Worm (Caenorhabditis elegans) whole organism, L4 larva: ENCODE data around the gene pqn-68.

ENCODE experiments used
- D1046.2 ChIP-seq: fragments of 200-800 bp; sonication (Bioruptor generic); IDR thresholded peaks from 2 replicates; pipeline ENCODE4 v1.3.6; 2022; ENCODE audit warnings: missing genetic modification characterization, missing compliant biosample characterization
- F10B5.3 ChIP-seq: sonication (generic microtip); optimal IDR thresholded peaks from 2 replicates; lab custom pipeline; 2016; ENCODE audit warnings: mild to moderate bottlenecking, missing genetic modification characterization, missing compliant biosample characterization
- Y105C5A.15 ChIP-seq: fragments of 200-800 bp; sonication (Bioruptor generic); IDR thresholded peaks from 2 replicates; pipeline ENCODE4 v1.3.6; 2022; ENCODE audit warnings: missing genetic modification characterization, missing compliant biosample characterization
- Y48G9A.11 ChIP-seq: fragments of 200-800 bp; sonication (Bioruptor generic); IDR thresholded peaks from 2 replicates; pipeline ENCODE4 v1.3.6; 2022; ENCODE audit warnings: missing genetic modification reagents, missing genetic modification characterization, missing compliant biosample characterization
- aha-1 ChIP-seq: fragments of 150-350 bp; peaks from one replicate; lab custom pipeline; 2014; ENCODE audit warnings: missing biosample characterization, missing genetic modification characterization
- aly-2 ChIP-seq: sonication (generic microtip); optimal IDR thresholded peaks from 2 replicates; lab custom pipeline; 2018; ENCODE audit warnings: missing biosample characterization, missing genetic modification characterization
- ama-1 ChIP-seq: fragments of 150-350 bp; optimal IDR thresholded peaks from 2 replicates; lab custom pipeline; 2014; ENCODE audit warnings: inconsistent platforms, mixed read lengths
- attf-4 ChIP-seq: sonication (generic microtip); optimal IDR thresholded peaks from 3 replicates; lab custom pipeline; 2017; ENCODE audit warnings: missing biosample characterization, missing genetic modification characterization
- ceh-28 ChIP-seq: fragments of 150-350 bp; optimal IDR thresholded peaks from 2 replicates; lab custom pipeline; 2014; ENCODE audit warnings: missing biosample characterization, missing genetic modification reagents, missing genetic modification characterization
- ces-1 ChIP-seq: fragments of 150-350 bp; sonication (generic microtip); optimal IDR thresholded peaks from 4 replicates; lab custom pipeline; 2014; ENCODE audit warnings: missing biosample characterization, missing genetic modification reagents, missing genetic modification characterization
- dmd-8 ChIP-seq: fragments of 200-800 bp; sonication (Bioruptor generic); IDR thresholded peaks from 2 replicates; pipeline ENCODE4 v1.3.6; 2022; ENCODE audit warnings: missing genetic modification characterization, missing compliant biosample characterization
- duxl-1 ChIP-seq: sonication (generic microtip); optimal IDR thresholded peaks from 2 replicates; lab custom pipeline; 2016; ENCODE audit warnings: mild to moderate bottlenecking, missing genetic modification characterization, moderate library complexity, missing compliant biosample characterization; ENCODE audit not compliant: poor library complexity
- dve-1 ChIP-seq: sonication (generic microtip); optimal IDR thresholded peaks from 2 replicates; lab custom pipeline; 2017; ENCODE audit warnings: antibody characterized with exemption, mild to moderate bottlenecking, missing genetic modification characterization, missing compliant biosample characterization; ENCODE audit not compliant: insufficient read depth
- hlh-11 ChIP-seq: fragments of 200-800 bp; sonication (Bioruptor generic); optimal IDR thresholded peaks from 2 replicates; lab custom pipeline; 2018; ENCODE audit warnings: mild to moderate bottlenecking, missing genetic modification characterization, missing compliant biosample characterization
- lin-29 ChIP-seq: fragments of 200-800 bp; sonication (Bioruptor generic); IDR thresholded peaks from 2 replicates; pipeline ENCODE4 v1.3.6; 2022; ENCODE audit warnings: missing genetic modification reagents, missing genetic modification characterization, missing compliant biosample characterization
- madf-9 ChIP-seq: fragments of 200-800 bp; sonication (Bioruptor generic); conservative IDR thresholded peaks from 2 replicates; pipeline ENCODE4 v1.3.6; 2022; ENCODE audit warnings: missing genetic modification reagents, missing genetic modification characterization, missing compliant biosample characterization
- mdt-29 ChIP-seq: fragments of 200-800 bp; sonication (Bioruptor generic); IDR thresholded peaks from 2 replicates; pipeline ENCODE4 v1.3.6; 2022; ENCODE audit warnings: missing genetic modification reagents, missing genetic modification characterization, missing compliant biosample characterization
- mes-2 ChIP-seq: sonication (generic microtip); optimal IDR thresholded peaks from 2 replicates; lab custom pipeline; 2016; ENCODE audit warnings: missing genotype, mild to moderate bottlenecking, missing genetic modification characterization, missing compliant biosample characterization; ENCODE audit not compliant: poor library complexity, severe bottlenecking
- mxl-2 ChIP-seq: fragments of 200-800 bp; sonication (Bioruptor generic); conservative IDR thresholded peaks from 2 replicates; pipeline ENCODE4 v1.3.6; 2022; ENCODE audit warnings: missing genetic modification reagents, missing genetic modification characterization, missing compliant biosample characterization
- mxl-3 ChIP-seq: fragments of 200-800 bp; sonication (Bioruptor generic); optimal IDR thresholded peaks from 2 replicates; lab custom pipeline; 2018; ENCODE audit warnings: mild to moderate bottlenecking, missing genetic modification characterization, missing compliant biosample characterization
- nhr-102 ChIP-seq: sonication (generic microtip); optimal IDR thresholded peaks from 2 replicates; lab custom pipeline; 2016; ENCODE audit warnings: mild to moderate bottlenecking, missing genetic modification characterization, moderate library complexity, missing compliant biosample characterization
- nhr-41 ChIP-seq: fragments of 200-800 bp; sonication (Bioruptor generic); IDR thresholded peaks from 2 replicates; pipeline ENCODE4 v1.3.6; 2022; ENCODE audit warnings: missing genetic modification reagents, missing genetic modification characterization, missing compliant biosample characterization
- nhr-42 ChIP-seq: fragments of 200-800 bp; sonication (Bioruptor generic); IDR thresholded peaks from 2 replicates; pipeline ENCODE4 v1.3.6; 2022; ENCODE audit warnings: missing genetic modification characterization, missing compliant biosample characterization
- nhr-48 ChIP-seq: sonication (generic microtip); optimal IDR thresholded peaks from 2 replicates; lab custom pipeline; 2016; ENCODE audit warnings: mild to moderate bottlenecking, missing genetic modification characterization, missing compliant biosample characterization
- nhr-76 ChIP-seq: fragments of 150-350 bp; optimal IDR thresholded peaks from 2 replicates; lab custom pipeline; 2014; ENCODE audit warnings: missing biosample characterization, missing genetic modification characterization
- nhr-77 ChIP-seq: fragments of 150-350 bp; optimal IDR thresholded peaks from 2 replicates; lab custom pipeline; 2014; ENCODE audit warnings: missing biosample characterization, missing genetic modification characterization
- php-3 ChIP-seq: fragments of 200-800 bp; sonication (Bioruptor generic); IDR thresholded peaks from 2 replicates; pipeline ENCODE4 v1.3.6; 2022; ENCODE audit warnings: missing genetic modification reagents, missing genetic modification characterization, missing compliant biosample characterization
- saeg-2 ChIP-seq: fragments of 200-800 bp; sonication (Bioruptor generic); IDR thresholded peaks from 2 replicates; pipeline ENCODE4 v1.3.6; 2022; ENCODE audit warnings: missing genetic modification reagents, missing genetic modification characterization, missing compliant biosample characterization
- set-16 ChIP-seq: fragments of 200-800 bp; sonication (Bioruptor generic); IDR thresholded peaks from 2 replicates; pipeline ENCODE4 v1.3.6; 2022; ENCODE audit warnings: missing genetic modification reagents, missing genetic modification characterization, missing compliant biosample characterization
- spr-1 ChIP-seq: sonication (generic microtip); optimal IDR thresholded peaks from 2 replicates; lab custom pipeline; 2016; ENCODE audit warnings: mild to moderate bottlenecking, missing genetic modification characterization, missing compliant biosample characterization
- unc-39 ChIP-seq: sonication (generic microtip); optimal IDR thresholded peaks from 2 replicates; lab custom pipeline; 2017; ENCODE audit warnings: missing biosample characterization, missing genetic modification characterization
- unc-62 ChIP-seq, 3 experiments: fragments of 150-350 bp in 1 of 3; sonication (generic microtip); optimal IDR thresholded peaks in 2 of 3; peaks in 1 of 3; 1 replicate in 1 of 3; 2 replicates in 2 of 3; lab custom pipeline; 2014 to 2017; ENCODE audit warnings: missing biosample characterization in 3 of 3, missing genetic modification characterization in 3 of 3, missing genetic modification reagents in 3 of 3, missing genotype in 1 of 3
- zag-1 ChIP-seq: fragments of 150-350 bp; optimal IDR thresholded peaks from 2 replicates; lab custom pipeline; 2014; ENCODE audit warnings: missing biosample characterization, missing genetic modification characterization
- zfp-3 ChIP-seq: fragments of 200-800 bp; sonication (Bioruptor generic); conservative IDR thresholded peaks from 2 replicates; pipeline ENCODE4 v1.3.6; 2022; ENCODE audit warnings: missing genetic modification reagents, missing genetic modification characterization, missing compliant biosample characterization

The pqn-68 gene

ce11 chrV:12950812-12951528 lies 1.5 kb upstream of the pqn-68 start, which contains the start of the genes T16G1.9 and T16G1.18 (continued):
- TF ChIP-seq F10B5.3 = no peak
- no peak for TF ChIP-seq madf-9 (GFP tag; lab: Robert Waterston, UW)
- TF ChIP-seq nhr-41 (GFP tag; lab: Robert Waterston, UW) = no peak
- TF ChIP-seq ceh-28 = no peak
- TF ChIP-seq nhr-42 (GFP tag; lab: Robert Waterston, UW) = no peak
- no peak for TF ChIP-seq aly-2 (tag; lab: Kevin White, UChicago)
- no peak for TF ChIP-seq Y105C5A.15
- TF ChIP-seq ces-1 = no peak
- no peak for TF ChIP-seq mdt-29 (GFP tag; lab: Robert Waterston, UW)
- TF ChIP-seq mxl-2 (GFP tag; lab: Robert Waterston, UW) = no peak
- no peak for TF ChIP-seq zfp-3
- TF ChIP-seq nhr-76 (tag; lab: Kevin White, UChicago) = no peak
- peak; percentile 80 for TF ChIP-seq mes-2 (tag; lab: Kevin White, UChicago)
- no peak for TF ChIP-seq nhr-102 (tag; lab: Kevin White, UChicago)
- TF ChIP-seq mxl-3 (GFP tag; lab: Kevin White, UChicago) = peak; percentile 45
- TF ChIP-seq lin-29 (GFP tag; lab: Robert Waterston, UW) = no peak
- TF ChIP-seq saeg-2 (GFP tag; lab: Robert Waterston, UW) = no peak
- TF ChIP-seq hlh-11 = peak; percentile 72
- no peak for TF ChIP-seq ama-1 (lab: Kevin White, UChicago)
- no peak for TF ChIP-seq nhr-77 (tag; lab: Kevin White, UChicago)
- TF ChIP-seq duxl-1 = no peak
- peak; percentile 57 for TF ChIP-seq dve-1
- TF ChIP-seq unc-39 = no peak
- TF ChIP-seq php-3 = no peak
- TF ChIP-seq D1046.2 (GFP tag; lab: Robert Waterston, UW) = no peak
- no peak for TF ChIP-seq set-16 (GFP tag; lab: Robert Waterston, UW)
- TF ChIP-seq unc-62 (GFP tag; optimal IDR thresholded peaks at IDR 0.05 in 1 of 2; lab: Kevin White, UChicago) = peak in 1 of 2 experiments; percentile 94
- no peak for TF ChIP-seq unc-62 (tag; optimal IDR thresholded peaks at IDR 0.05; lab: Kevin White, UChicago)
- TF ChIP-seq spr-1 (tag; lab: Kevin White, UChicago) = no peak
- no peak for TF ChIP-seq dmd-8

- TF ChIP-seq set-16 (GFP tag; lab: Robert Waterston, UW) (no peak), unc-62 (GFP tag; optimal IDR thresholded peaks at IDR 0.05 in 1 of 2; lab: Kevin White, UChicago) (peak in 1 of 2 experiments; percentile 24), unc-62 (tag; optimal IDR thresholded peaks at IDR 0.05; lab: Kevin White, UChicago) (no peak)
- TF ChIP-seq, all 104 proteins: peak for 1
These were observed 1.3 kb downstream of the pqn-68 start, which contains the start of gene eif-3.K for ce11 chrV:12953702-12954101. TSS of gene eif-3.K (plus strand) at chrV:12954002.

- no peak for TF ChIP-seq ces-1
- TF ChIP-seq attf-4 (tag; lab: Kevin White, UChicago) = no peak
- TF ChIP-seq zag-1 (tag; lab: Kevin White, UChicago) = no peak
- TF ChIP-seq ama-1 (lab: Kevin White, UChicago) = no peak
- no peak for TF ChIP-seq nhr-42 (GFP tag; lab: Robert Waterston, UW)
- no peak for TF ChIP-seq Y48G9A.11 (GFP tag; lab: Robert Waterston, UW)
- TF ChIP-seq aha-1 (tag; lab: Kevin White, UChicago) = peak; percentile 76
- TF ChIP-seq unc-62 (GFP tag; optimal IDR thresholded peaks at IDR 0.05 in 1 of 2; lab: Kevin White, UChicago) = peak in 1 of 2 experiments; percentile 77
- no peak for TF ChIP-seq unc-62 (tag; optimal IDR thresholded peaks at IDR 0.05; lab: Kevin White, UChicago)
- TF ChIP-seq nhr-48 (tag; lab: Kevin White, UChicago) = no peak
These were observed 1.8 kb downstream of the pqn-68 start for ce11 chrV:12954261-12954660.
